Worm (Caenorhabditis elegans): ENCODE data around the gene mltn-9.

The mltn-9 gene

DNA sequence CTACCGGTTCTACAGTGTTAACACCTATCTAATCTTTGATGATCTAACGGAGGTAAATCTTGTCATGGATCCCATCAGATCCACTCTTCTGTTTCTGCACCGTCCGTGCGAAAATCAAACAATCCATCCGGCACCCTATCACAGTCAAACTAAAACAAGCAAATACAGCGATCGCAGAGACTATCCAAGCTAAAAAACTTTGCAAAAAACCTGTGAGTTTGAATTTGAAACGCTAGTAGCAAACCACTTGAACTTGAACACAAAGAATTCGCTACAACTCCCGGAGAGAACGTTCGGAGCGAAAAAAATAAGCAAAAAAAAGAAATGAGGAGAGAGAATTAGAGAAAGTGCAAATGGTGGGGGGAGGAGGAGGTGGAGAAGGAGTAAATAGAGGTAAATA lies 52.8 kb downstream of the mltn-9 start:
- TF ChIP-seq ztf-29 (GFP tag; IDR thresholded peaks at IDR 0.05) (no peak), ref-1 (GFP tag; conservative IDR thresholded peaks at IDR 0.05) (no peak), ztf-23 (GFP tag; IDR thresholded peaks at IDR 0.05) (no peak), tab-1 (GFP tag; IDR thresholded peaks at IDR 0.05) (no peak), klf-2 (GFP tag; conservative IDR thresholded peaks at IDR 0.05) (no peak), cog-1 (tag; optimal IDR thresholded peaks at IDR 0.05) (no peak), med-1 (GFP tag; optimal IDR thresholded peaks at IDR 0.05; ENCODE audit: insufficient read depth) (no peak), T22C8.4 (GFP tag; IDR thresholded peaks at IDR 0.05) (no peak), flt-1 (GFP tag; IDR thresholded peaks at IDR 0.05) (no peak)

DNA sequence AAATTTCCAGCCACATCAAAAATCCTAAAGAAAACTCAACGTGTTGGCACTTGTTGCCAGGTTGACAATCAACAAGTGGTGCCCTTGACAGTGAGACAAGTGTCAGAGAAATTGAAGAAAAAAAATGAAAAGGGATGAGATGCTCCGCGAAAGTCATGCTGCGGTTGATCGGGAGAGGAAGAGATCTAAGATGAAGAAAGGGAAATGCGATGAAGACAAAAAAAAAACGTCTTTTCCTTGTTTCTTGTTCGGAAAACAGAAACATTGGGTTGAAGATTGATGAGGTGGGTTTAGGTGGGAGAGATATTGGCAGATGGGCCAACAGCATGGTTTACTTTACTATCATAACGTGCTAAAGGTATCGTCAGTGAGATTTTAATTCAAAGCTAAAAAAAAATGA lies 54.3 kb downstream of the mltn-9 start:
- TF ChIP-seq ztf-29 (GFP tag; IDR thresholded peaks at IDR 0.05) (no peak), ref-1 (GFP tag; conservative IDR thresholded peaks at IDR 0.05) (no peak), T22C8.4 (GFP tag; IDR thresholded peaks at IDR 0.05) (no peak), ztf-23 (GFP tag; IDR thresholded peaks at IDR 0.05) (no peak)

DNA sequence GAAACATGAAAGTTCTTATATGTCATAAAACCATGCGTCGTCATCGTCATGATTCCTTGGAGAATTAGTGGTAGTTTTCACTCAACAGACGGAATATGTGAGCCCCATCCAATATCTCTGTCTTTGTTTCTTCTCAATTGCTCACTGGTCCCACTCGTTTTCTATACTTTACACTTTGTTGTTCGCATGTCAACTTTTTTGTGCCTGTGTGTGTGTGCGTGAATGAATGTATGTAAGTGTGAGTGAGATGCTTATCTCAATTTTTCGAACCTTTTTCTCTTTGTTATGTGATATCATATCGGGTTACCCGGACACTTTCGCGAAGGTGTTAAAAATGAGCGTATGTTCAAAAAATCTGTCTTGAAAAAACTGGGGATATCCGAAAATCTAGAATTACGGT lies 56.3 kb downstream of the mltn-9 start:
- no peak for TF ChIP-seq ref-1 (GFP tag; conservative IDR thresholded peaks at IDR 0.05)
- no peak for TF ChIP-seq T22C8.4 (GFP tag; IDR thresholded peaks at IDR 0.05)
- no peak for TF ChIP-seq tab-1 (GFP tag; IDR thresholded peaks at IDR 0.05)
- TF ChIP-seq klf-2 (GFP tag; conservative IDR thresholded peaks at IDR 0.05) = no peak
- TF ChIP-seq med-1 (GFP tag; optimal IDR thresholded peaks at IDR 0.05; ENCODE audit: insufficient read depth) = no peak
- TF ChIP-seq ztf-29 (GFP tag; IDR thresholded peaks at IDR 0.05) = no peak
- no peak for TF ChIP-seq flt-1 (GFP tag; IDR thresholded peaks at IDR 0.05)
- TF ChIP-seq ztf-23 (GFP tag; IDR thresholded peaks at IDR 0.05) = no peak
- no peak for TF ChIP-seq cog-1 (tag; optimal IDR thresholded peaks at IDR 0.05)

All from whole organism, midembryonic.